Worm (Caenorhabditis elegans): ENCODE data around the gene F46E10.3.

The F46E10.3 gene

ce11 chrV:6518225-6518396 lies at the start of gene F46E10.3:
F46E10.3 (plus strand) TSS chrV:6518297.
- TF ChIP-seq unc-62 (GFP tag; optimal IDR thresholded peaks at IDR 0.05): no peak

ce11 chrV:6471208-6471607 lies 46.9 kb upstream of the F46E10.3 start:
- no peak for TF ChIP-seq unc-62 (GFP tag; optimal IDR thresholded peaks at IDR 0.05)

ce11 chrV:6476026-6476425 lies 42.1 kb upstream of the F46E10.3 start:
- no peak for TF ChIP-seq unc-62 (GFP tag; optimal IDR thresholded peaks at IDR 0.05)

- no peak for TF ChIP-seq unc-62 (GFP tag; optimal IDR thresholded peaks at IDR 0.05)
These were observed 33.0 kb upstream of the F46E10.3 start for ce11 chrV:6485109-6485508.

- no peak for TF ChIP-seq unc-62 (GFP tag; optimal IDR thresholded peaks at IDR 0.05)
These were observed 30.2 kb upstream of the F46E10.3 start for ce11 chrV:6487878-6488277.

- TF ChIP-seq unc-62 (GFP tag; optimal IDR thresholded peaks at IDR 0.05): no peak
These were observed 29.2 kb upstream of the F46E10.3 start, which contains the start of gene lec-10 for ce11 chrV:6488849-6489248. lec-10 (minus strand) TSS chrV:6489120.

- TF ChIP-seq unc-62 (GFP tag; optimal IDR thresholded peaks at IDR 0.05): no peak
These were observed 25.6 kb upstream of the F46E10.3 start for ce11 chrV:6492497-6492896.

ce11 chrV:6493821-6494220 lies 24.3 kb upstream of the F46E10.3 start, which contains the start of gene cpt-6:
cpt-6 (minus strand) TSS chrV:6493921.
- TF ChIP-seq unc-62 (GFP tag; optimal IDR thresholded peaks at IDR 0.05): no peak

- TF ChIP-seq unc-62 (GFP tag; optimal IDR thresholded peaks at IDR 0.05): no peak
These were observed 22.7 kb upstream of the F46E10.3 start for ce11 chrV:6495353-6495752.

- no peak for TF ChIP-seq unc-62 (GFP tag; optimal IDR thresholded peaks at IDR 0.05)
These were observed 21.4 kb upstream of the F46E10.3 start, which contains the start of gene dgtr-1 for ce11 chrV:6496611-6497158. dgtr-1 (plus strand) TSS chrV:6497108.

ce11 chrV:6498441-6498840 lies 19.7 kb upstream of the F46E10.3 start:
- no peak for TF ChIP-seq unc-62 (GFP tag; optimal IDR thresholded peaks at IDR 0.05)

ce11 chrV:6498903-6499302 lies 19.2 kb upstream of the F46E10.3 start, which contains the start of gene W01A11.1:
W01A11.1 (plus strand) TSS chrV:6499224.
- TF ChIP-seq unc-62 (GFP tag; optimal IDR thresholded peaks at IDR 0.05): no peak

- TF ChIP-seq unc-62 (GFP tag; optimal IDR thresholded peaks at IDR 0.05): no peak
These were observed 14.9 kb upstream of the F46E10.3 start for ce11 chrV:6503158-6503557.

ce11 chrV:6504131-6504827 lies 13.8 kb upstream of the F46E10.3 start, which contains the start of gene moc-2:
moc-2 (minus strand) TSS chrV:6504181.
- no peak for TF ChIP-seq unc-62 (GFP tag; optimal IDR thresholded peaks at IDR 0.05)

ce11 chrV:6505339-6505811 lies 12.7 kb upstream of the F46E10.3 start, which contains the start of gene W01A11.7:
W01A11.7 (minus strand) TSS chrV:6505389.
- TF ChIP-seq unc-62 (GFP tag; optimal IDR thresholded peaks at IDR 0.05): no peak

ce11 chrV:6506238-6506956 lies 11.7 kb upstream of the F46E10.3 start:
- TF ChIP-seq unc-62 (GFP tag; optimal IDR thresholded peaks at IDR 0.05): no peak

- TF ChIP-seq unc-62 (GFP tag; optimal IDR thresholded peaks at IDR 0.05): no peak
These were observed 9.4 kb upstream of the F46E10.3 start, which contains the start of gene ubh-3 for ce11 chrV:6508703-6509102. ubh-3 (minus strand) TSS chrV:6508803.
